Worm (Caenorhabditis elegans) whole organism, L1 larva: Measurements from ENCODE around the gene cox-6C.

ENCODE experiments used
- C34B4.2 ChIP-seq: sonication (generic microtip); optimal IDR thresholded peaks from 2 replicates; lab custom pipeline; 2017; ENCODE audit warnings: mild to moderate bottlenecking, missing genetic modification characterization, missing compliant biosample characterization
- F16B12.6 ChIP-seq: fragments of 150-350 bp; optimal IDR thresholded peaks from 2 replicates; lab custom pipeline; 2014; ENCODE audit warnings: missing biosample characterization, missing genetic modification characterization
- alr-1 ChIP-seq: fragments of 200-800 bp; sonication (Bioruptor generic); optimal IDR thresholded peaks from 2 replicates; lab custom pipeline; 2018; ENCODE audit warnings: borderline replicate concordance, mild to moderate bottlenecking, missing genetic modification characterization, missing compliant biosample characterization
- aly-2 ChIP-seq: fragments of 150-350 bp; optimal IDR thresholded peaks from 2 replicates; lab custom pipeline; 2014; ENCODE audit warnings: missing biosample characterization, missing genetic modification characterization
- blmp-1 ChIP-seq: fragments of 150-350 bp; optimal IDR thresholded peaks from 2 replicates; lab custom pipeline; 2014; ENCODE audit warnings: missing biosample characterization, missing genetic modification characterization
- ceh-8 ChIP-seq: fragments of 200-800 bp; sonication (Bioruptor generic); optimal IDR thresholded peaks from 2 replicates; lab custom pipeline; 2018; ENCODE audit warnings: mild to moderate bottlenecking, missing genetic modification characterization, moderate library complexity, missing compliant biosample characterization
- ceh-82 ChIP-seq, 3 experiments: fragments of 150-350 bp in 1 of 3; sonication (generic microtip) in 2 of 3; optimal IDR thresholded peaks; 2 replicates each; lab custom pipeline; 2014 to 2017; ENCODE audit warnings: missing biosample characterization in 3 of 3, missing genetic modification characterization in 3 of 3
- ceh-90 ChIP-seq: sonication (generic microtip); optimal IDR thresholded peaks from 2 replicates; lab custom pipeline; 2016; ENCODE audit warnings: missing genetic modification characterization, missing compliant biosample characterization
- egl-13 ChIP-seq: sonication (generic microtip); optimal IDR thresholded peaks from 2 replicates; lab custom pipeline; 2016; ENCODE audit warnings: missing genotype, missing genetic modification reagents, missing genetic modification characterization, missing compliant biosample characterization
- egl-27 ChIP-seq, 2 experiments: fragments of 150-350 bp in 1 of 2; sonication (generic microtip); optimal IDR thresholded peaks; 3 replicates each; lab custom pipeline; 2017 to 2018; ENCODE audit warnings: missing biosample characterization in 2 of 2, missing genetic modification characterization in 2 of 2, missing genetic modification reagents in 2 of 2
- elt-2 ChIP-seq: sonication (generic microtip); optimal IDR thresholded peaks from 2 replicates; lab custom pipeline; 2016; ENCODE audit warnings: missing genetic modification characterization, mild to moderate bottlenecking, inconsistent platforms, missing compliant biosample characterization, missing genetic modification reagents
- elt-3 ChIP-seq, 6 experiments: fragments of 150-350 bp in 1 of 6; sonication (generic microtip); optimal IDR thresholded peaks; 2 replicates each; lab custom pipeline; 2017 to 2018; ENCODE audit warnings: missing biosample characterization in 6 of 6, missing genetic modification characterization in 6 of 6, inconsistent platforms in 1 of 6
- fkh-4 ChIP-seq: sonication (generic microtip); optimal IDR thresholded peaks from 2 replicates; lab custom pipeline; 2016; ENCODE audit warnings: missing compliant biosample characterization, missing genetic modification characterization, borderline replicate concordance
- grh-1 ChIP-seq: fragments of 200-800 bp; sonication (Bioruptor generic); IDR thresholded peaks from 2 replicates; pipeline ENCODE4 v1.3.6; 2022; ENCODE audit warnings: missing genetic modification reagents, missing genetic modification characterization, missing compliant biosample characterization
- hlh-17 ChIP-seq: fragments of 200-800 bp; sonication (Bioruptor generic); optimal IDR thresholded peaks from 2 replicates; lab custom pipeline; 2018; ENCODE audit warnings: missing genetic modification characterization, mild to moderate bottlenecking, missing compliant biosample characterization, moderate library complexity, borderline replicate concordance
- hlh-4 ChIP-seq: sonication (generic microtip); optimal IDR thresholded peaks from 2 replicates; lab custom pipeline; 2016; ENCODE audit warnings: mild to moderate bottlenecking, missing genetic modification characterization, missing compliant biosample characterization
- hpl-2 ChIP-seq: fragments of 150-350 bp; optimal IDR thresholded peaks from 2 replicates; lab custom pipeline; 2014; ENCODE audit warnings: missing biosample characterization, missing genetic modification reagents, missing genetic modification characterization
- irx-1 ChIP-seq: sonication (generic microtip); optimal IDR thresholded peaks from 2 replicates; lab custom pipeline; 2016; ENCODE audit warnings: missing genetic modification characterization, missing compliant biosample characterization
- isw-1 ChIP-seq: fragments of 200-800 bp; sonication (Bioruptor generic); IDR thresholded peaks from 2 replicates; pipeline ENCODE4 v1.3.6; 2022; ENCODE audit warnings: missing genetic modification characterization, missing compliant biosample characterization
- lin-14 ChIP-seq: fragments of 200-800 bp; sonication (Bioruptor generic); optimal IDR thresholded peaks from 2 replicates; lab custom pipeline; 2018; ENCODE audit warnings: mild to moderate bottlenecking, missing genetic modification characterization, moderate library complexity, missing compliant biosample characterization
- lsy-2 ChIP-seq, 2 experiments: fragments of 150-350 bp; optimal IDR thresholded peaks; 2 replicates each; lab custom pipeline; 2014; ENCODE audit warnings: missing biosample characterization in 2 of 2, missing genetic modification characterization in 2 of 2
- mdl-1 ChIP-seq, 2 experiments: fragments of 150-350 bp; optimal IDR thresholded peaks; 2 replicates each; lab custom pipeline; 2014 to 2017; ENCODE audit warnings: missing biosample characterization in 2 of 2, missing genetic modification characterization in 2 of 2, inconsistent platforms in 1 of 2
- mep-1 ChIP-seq: fragments of 150-350 bp; optimal IDR thresholded peaks from 2 replicates; lab custom pipeline; 2014; ENCODE audit warnings: missing biosample characterization, missing genetic modification characterization
- nhr-12 ChIP-seq: sonication (generic microtip); optimal IDR thresholded peaks from 2 replicates; lab custom pipeline; 2017; ENCODE audit warnings: missing biosample characterization, missing genetic modification characterization
- nhr-19 ChIP-seq: fragments of 200-800 bp; sonication (Bioruptor generic); conservative IDR thresholded peaks from 2 replicates; pipeline ENCODE4 v1.3.6; 2022; ENCODE audit warnings: missing genetic modification characterization, missing compliant biosample characterization
- nhr-20 ChIP-seq: sonication (generic microtip); optimal IDR thresholded peaks from 2 replicates; lab custom pipeline; 2016; ENCODE audit warnings: mild to moderate bottlenecking, missing genetic modification characterization, missing compliant biosample characterization
- nhr-237 ChIP-seq: fragments of 150-350 bp; optimal IDR thresholded peaks from 2 replicates; lab custom pipeline; 2014; ENCODE audit warnings: missing biosample characterization, missing genetic modification characterization
- nhr-28 ChIP-seq: fragments of 150-350 bp; optimal IDR thresholded peaks from 2 replicates; lab custom pipeline; 2014; ENCODE audit warnings: missing biosample characterization, missing genetic modification characterization
- nhr-47 ChIP-seq: sonication (generic microtip); optimal IDR thresholded peaks from 2 replicates; lab custom pipeline; 2016; ENCODE audit warnings: mild to moderate bottlenecking, missing genetic modification characterization, moderate library complexity, missing compliant biosample characterization
- nhr-71 ChIP-seq: sonication (generic microtip); optimal IDR thresholded peaks from 2 replicates; lab custom pipeline; 2016; ENCODE audit warnings: mild to moderate bottlenecking, missing genetic modification characterization, moderate library complexity, missing compliant biosample characterization
- nhr-77 ChIP-seq: fragments of 150-350 bp; optimal IDR thresholded peaks from 2 replicates; lab custom pipeline; 2014; ENCODE audit warnings: missing biosample characterization, missing genetic modification characterization
- nhr-85 ChIP-seq: sonication (generic microtip); peaks from one replicate; lab custom pipeline; 2016; ENCODE audit warnings: missing genetic modification characterization, inconsistent platforms, missing compliant biosample characterization
- skn-1 ChIP-seq: fragments of 150-350 bp; optimal IDR thresholded peaks from 2 replicates; lab custom pipeline; 2014; ENCODE audit warnings: missing biosample characterization, missing genetic modification characterization
- snu-23 ChIP-seq: sonication (generic microtip); optimal IDR thresholded peaks from 2 replicates; lab custom pipeline; 2016; ENCODE audit warnings: missing genetic modification characterization, missing compliant biosample characterization
- sox-4 ChIP-seq: sonication (generic microtip); optimal IDR thresholded peaks from 2 replicates; lab custom pipeline; 2016; ENCODE audit warnings: missing genetic modification characterization, missing compliant biosample characterization
- swsn-7 ChIP-seq: sonication (generic microtip); optimal IDR thresholded peaks from 2 replicates; lab custom pipeline; 2016; ENCODE audit warnings: missing genetic modification characterization, missing compliant biosample characterization
- tbx-2 ChIP-seq: sonication (generic microtip); optimal IDR thresholded peaks from 2 replicates; lab custom pipeline; 2016; ENCODE audit warnings: missing genetic modification characterization, missing compliant biosample characterization
- tlp-1 ChIP-seq: fragments of 150-350 bp; optimal IDR thresholded peaks from 2 replicates; lab custom pipeline; 2014; ENCODE audit warnings: missing biosample characterization, missing genetic modification characterization
- unc-130 ChIP-seq: fragments of 150-350 bp; optimal IDR thresholded peaks from 2 replicates; lab custom pipeline; 2017; ENCODE audit warnings: missing biosample characterization, missing genetic modification characterization, inconsistent platforms
- unc-86 ChIP-seq: sonication (generic microtip); optimal IDR thresholded peaks from 2 replicates; lab custom pipeline; 2016; ENCODE audit warnings: missing genetic modification characterization, missing compliant biosample characterization
- unc-98 ChIP-seq: fragments of 200-800 bp; sonication (Bioruptor generic); IDR thresholded peaks from 2 replicates; pipeline ENCODE4 v1.3.6; 2022; ENCODE audit warnings: missing genetic modification characterization, missing compliant biosample characterization
- vab-15 ChIP-seq: sonication (generic microtip); optimal IDR thresholded peaks from 2 replicates; lab custom pipeline; 2017; ENCODE audit warnings: missing genotype, mild to moderate bottlenecking, missing genetic modification characterization, missing compliant biosample characterization
- zag-1 ChIP-seq: fragments of 150-350 bp; optimal IDR thresholded peaks from 2 replicates; lab custom pipeline; 2014; ENCODE audit warnings: missing biosample characterization, missing genetic modification characterization
- zip-4 ChIP-seq: fragments of 200-800 bp; sonication (Bioruptor generic); optimal IDR thresholded peaks from 2 replicates; lab custom pipeline; 2018; ENCODE audit warnings: mild to moderate bottlenecking, missing genetic modification characterization, moderate library complexity, missing compliant biosample characterization

Gene cox-6C

DNA sequence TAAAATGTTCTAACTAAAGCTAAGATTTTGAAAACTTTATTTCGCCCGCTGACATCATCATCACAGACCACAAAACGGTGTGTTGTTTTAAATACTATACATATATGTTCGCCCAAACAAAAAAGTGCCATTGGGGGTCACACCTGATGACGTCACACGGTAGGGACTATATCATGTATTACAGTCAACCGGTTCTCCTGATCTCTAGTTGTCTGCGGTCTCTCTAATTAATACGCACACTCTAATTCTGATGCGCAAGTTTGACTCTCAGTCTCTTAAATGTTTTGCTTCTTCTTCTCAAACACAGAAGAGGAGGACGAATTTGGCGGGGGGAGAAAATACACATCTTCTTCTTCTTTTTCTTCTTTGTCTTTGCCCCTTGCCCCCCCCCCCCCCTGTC is 23.7 kb upstream of the cox-6C start (continued):
- TF ChIP-seq mdl-1 (tag; optimal IDR thresholded peaks at IDR 0.05; lab: Kevin White, UChicago) (peak in 1 of 2 experiments; percentile 50), F16B12.6 (tag; lab: Kevin White, UChicago) (no peak), swsn-7 (tag; lab: Kevin White, UChicago) (peak; percentile 5), ceh-8 (GFP tag; lab: Kevin White, UChicago) (peak; percentile 48), grh-1 (GFP tag; lab: Robert Waterston, UW) (peak; percentile 94), nhr-77 (tag; lab: Kevin White, UChicago) (no peak), skn-1 (tag; lab: Kevin White, UChicago) (no peak), egl-13 (tag; lab: Kevin White, UChicago) (no peak), vab-15 (tag; lab: Kevin White, UChicago) (no peak), egl-27 (tag; optimal IDR thresholded peaks at IDR 0.05; lab: Kevin White, UChicago) (no peak), nhr-237 (tag; lab: Kevin White, UChicago) (no peak), isw-1 (GFP tag; lab: Robert Waterston, UW) (no peak), blmp-1 (tag; lab: Kevin White, UChicago) (peak; percentile 56), nhr-47 (tag; lab: Kevin White, UChicago) (peak; percentile 44), lin-14 (GFP tag; lab: Kevin White, UChicago) (peak; percentile 76), zip-4 (no peak), irx-1 (tag; lab: Kevin White, UChicago) (no peak), nhr-28 (tag; lab: Kevin White, UChicago) (no peak), aly-2 (tag; lab: Kevin White, UChicago) (no peak), nhr-71 (tag; lab: Kevin White, UChicago) (peak; percentile 74), unc-130 (peak; percentile 36), hlh-4 (tag; lab: Kevin White, UChicago) (no peak), fkh-4 (tag; lab: Kevin White, UChicago) (no peak), ceh-82 (tag; optimal IDR thresholded peaks at IDR 0.05; lab: Kevin White, UChicago) (no peak), hlh-17 (GFP tag; lab: Kevin White, UChicago) (no peak), elt-2 (tag; lab: Kevin White, UChicago) (no peak), alr-1 (no peak), ceh-90 (tag; lab: Kevin White, UChicago) (no peak), nhr-85 (peak; percentile 97), zag-1 (no peak), tlp-1 (tag; lab: Kevin White, UChicago) (no peak), mep-1 (tag; lab: Kevin White, UChicago) (no peak), lsy-2 (tag; optimal IDR thresholded peaks at IDR 0.05; lab: Kevin White, UChicago) (peak in 1 of 2 experiments; percentile 46), snu-23 (GFP tag; lab: Kevin White, UChicago) (peak; percentile 68), unc-98 (GFP tag; lab: Robert Waterston, UW) (no peak), sox-4 (tag; lab: Kevin White, UChicago) (no peak), tbx-2 (tag; lab: Kevin White, UChicago) (peak; percentile 51), C34B4.2 (tag; lab: Kevin White, UChicago) (no peak), nhr-19 (GFP tag; lab: Robert Waterston, UW) (peak; percentile 53), unc-86 (tag; lab: Kevin White, UChicago) (no peak), nhr-20 (tag; lab: Kevin White, UChicago) (peak; percentile 74), elt-3 (tag; optimal IDR thresholded peaks at IDR 0.05; lab: Kevin White, UChicago) (peak in 3 of 6 experiments; percentile 31 to 69 (median 52)), nhr-12 (tag; lab: Kevin White, UChicago) (no peak), hpl-2 (GFP tag; lab: Kevin White, UChicago) (no peak)
